Fruit fly (Drosophila melanogaster) whole organism, embryonic: ENCODE measurements around the gene CG7907.

Experiments
- CG11247 ChIP-seq: fragments of 200-800 bp; sonication (Bioruptor generic); IDR thresholded peaks from 2 replicates; pipeline ENCODE4 v1.3.6; 2022; ENCODE audit warnings: missing biosample characterization, missing genetic modification characterization
- CG11560 ChIP-seq: fragments of 200-800 bp; sonication (Bioruptor generic); IDR thresholded peaks from 3 replicates; pipeline ENCODE4 v1.3.6; 2022; ENCODE audit warnings: missing biosample characterization, missing genetic modification characterization
- CG12104 ChIP-seq: fragments of 200-800 bp; sonication (Bioruptor generic); optimal IDR thresholded peaks from 3 replicates; lab custom pipeline; 2016; ENCODE audit warnings: missing biosample characterization, missing genetic modification characterization
- CG12299 ChIP-seq: fragments of 200-800 bp; sonication (Bioruptor generic); optimal IDR thresholded peaks from 2 replicates; lab custom pipeline; 2018; ENCODE audit warnings: missing biosample characterization, mild to moderate bottlenecking, missing genetic modification characterization
- CG12942 ChIP-seq: fragments of 200-800 bp; sonication (Bioruptor generic); optimal IDR thresholded peaks from 3 replicates; lab custom pipeline; 2016; ENCODE audit warnings: missing biosample characterization, missing genetic modification characterization
- CG16815 ChIP-seq: fragments of 200-800 bp; sonication (Bioruptor generic); optimal IDR thresholded peaks from 3 replicates; lab custom pipeline; 2017; ENCODE audit warnings: missing biosample characterization, mild to moderate bottlenecking, missing genetic modification characterization
- CG18011 ChIP-seq: fragments of 200-800 bp; sonication (Bioruptor generic); optimal IDR thresholded peaks from 2 replicates; lab custom pipeline; 2017; ENCODE audit warnings: missing biosample characterization, missing genetic modification characterization, mild to moderate bottlenecking, moderate library complexity, missing genotype
- CG2199 ChIP-seq: fragments of 200-800 bp; sonication (Bioruptor generic); IDR thresholded peaks from 3 replicates; pipeline ENCODE4 v1.3.6; 2022; ENCODE audit warnings: missing biosample characterization, missing genetic modification characterization
- CG2712 ChIP-seq: fragments of 200-800 bp; optimal IDR thresholded peaks from 3 replicates; lab custom pipeline; 2019; ENCODE audit warnings: missing biosample characterization, mild to moderate bottlenecking, missing genetic modification characterization, moderate library complexity
- CG2875 ChIP-seq: fragments of 200-800 bp; sonication (Bioruptor generic); optimal IDR thresholded peaks from 2 replicates; lab custom pipeline; 2017; ENCODE audit warnings: missing biosample characterization, mild to moderate bottlenecking, missing genetic modification characterization, missing genetic modification reagents
- CG4707 ChIP-seq: fragments of 200-800 bp; sonication (Bioruptor generic); optimal IDR thresholded peaks from 2 replicates; lab custom pipeline; 2018; ENCODE audit warnings: missing biosample characterization, mild to moderate bottlenecking, missing genetic modification characterization, moderate library complexity
- CG6175 ChIP-seq: fragments of 200-800 bp; sonication (Bioruptor generic); IDR thresholded peaks from 3 replicates; pipeline ENCODE4 v1.3.6; 2022; ENCODE audit warnings: missing biosample characterization, missing genetic modification characterization
- CG6272 ChIP-seq: fragments of 200-800 bp; sonication (Bioruptor generic); IDR thresholded peaks from 2 replicates; pipeline ENCODE4 v1.3.6; 2022; ENCODE audit warnings: missing biosample characterization, missing genetic modification characterization
- CG6791 ChIP-seq: fragments of 200-800 bp; sonication (Bioruptor generic); IDR thresholded peaks from 3 replicates; pipeline ENCODE4 v1.3.6; 2022; ENCODE audit warnings: missing biosample characterization, missing genetic modification characterization; ENCODE audit not compliant: partially characterized antibody
- CG7271 ChIP-seq: fragments of 200-800 bp; sonication (Bioruptor generic); optimal IDR thresholded peaks from 2 replicates; lab custom pipeline; 2018; ENCODE audit warnings: missing biosample characterization, mild to moderate bottlenecking, missing genetic modification characterization, moderate library complexity
- CG9609 ChIP-seq: fragments of 200-800 bp; sonication (Bioruptor generic); optimal IDR thresholded peaks from 3 replicates; lab custom pipeline; 2016; ENCODE audit warnings: missing biosample characterization, missing genetic modification characterization
- CG9797 ChIP-seq: fragments of 200-800 bp; sonication (Bioruptor generic); optimal IDR thresholded peaks from 3 replicates; lab custom pipeline; 2018; ENCODE audit warnings: missing biosample characterization, mild to moderate bottlenecking, missing genetic modification characterization
- CTCF ChIP-seq: fragments of 200-800 bp; sonication (Bioruptor generic); optimal IDR thresholded peaks from 2 replicates; lab custom pipeline; 2017; ENCODE audit warnings: missing biosample characterization, mild to moderate bottlenecking, missing genetic modification characterization, moderate library complexity
- Chrac-16 ChIP-seq: fragments of 200-800 bp; sonication (Bioruptor generic); optimal IDR thresholded peaks from 3 replicates; lab custom pipeline; 2016; ENCODE audit warnings: missing biosample characterization, missing genetic modification characterization
- CoRest ChIP-seq: fragments of 200-800 bp; sonication (Bioruptor generic); optimal IDR thresholded peaks from 3 replicates; lab custom pipeline; 2018; ENCODE audit warnings: missing biosample characterization, mild to moderate bottlenecking, missing genetic modification characterization, moderate library complexity
- Dip2 ChIP-seq: fragments of 200-800 bp; sonication (Bioruptor generic); IDR thresholded peaks from 2 replicates; pipeline ENCODE4 v1.3.6; 2022; ENCODE audit warnings: missing biosample characterization, missing genetic modification characterization
- Doc3 ChIP-seq: fragments of 200-800 bp; sonication (Bioruptor generic); IDR thresholded peaks from 3 replicates; pipeline ENCODE4 v1.3.6; 2022; ENCODE audit warnings: missing biosample characterization, missing genetic modification characterization; ENCODE audit not compliant: partially characterized antibody
- ERR ChIP-seq: fragments of 200-800 bp; sonication (Bioruptor generic); optimal IDR thresholded peaks from 2 replicates; lab custom pipeline; 2016; ENCODE audit warnings: missing biosample characterization, missing genetic modification characterization
- HmgD ChIP-seq: fragments of 200-800 bp; sonication (Bioruptor generic); optimal IDR thresholded peaks from 3 replicates; lab custom pipeline; 2016; ENCODE audit warnings: missing biosample characterization, missing genetic modification characterization
- Hr78 ChIP-seq, 2 experiments: fragments of 200-800 bp in 1 of 2; fragments of >200 bp in 1 of 2; sonication (Bioruptor generic) in 1 of 2; optimal IDR thresholded peaks; 2 replicates each; lab custom pipeline; 2017 to 2019; ENCODE audit warnings: missing biosample characterization in 2 of 2, missing genetic modification characterization in 2 of 2, mild to moderate bottlenecking in 1 of 2, moderate library complexity in 1 of 2
- Hsf ChIP-seq: fragments of 200-800 bp; sonication (Bioruptor generic); optimal IDR thresholded peaks from 3 replicates; lab custom pipeline; 2016; ENCODE audit warnings: missing biosample characterization, missing genetic modification characterization
- Jarid2 ChIP-seq: fragments of 200-800 bp; sonication (Bioruptor generic); optimal IDR thresholded peaks from 3 replicates; lab custom pipeline; 2017; ENCODE audit warnings: mild to moderate bottlenecking, missing biosample characterization, missing genetic modification reagents, missing genetic modification characterization
- Neu2 ChIP-seq: fragments of 200-800 bp; sonication (Bioruptor generic); optimal IDR thresholded peaks from 3 replicates; lab custom pipeline; 2016; ENCODE audit warnings: missing biosample characterization, missing genetic modification characterization, borderline replicate concordance
- Opbp ChIP-seq: fragments of 200-800 bp; sonication (Bioruptor generic); IDR thresholded peaks from 3 replicates; pipeline ENCODE4 v1.3.6; 2022; ENCODE audit warnings: missing biosample characterization, missing genetic modification characterization; ENCODE audit not compliant: partially characterized antibody
- Ptx1 ChIP-seq: fragments of 200-800 bp; sonication (Bioruptor generic); IDR thresholded peaks from 2 replicates; pipeline ENCODE4 v1.3.6; 2022; ENCODE audit warnings: missing biosample characterization, missing genetic modification characterization
- abd-A ChIP-seq: fragments of 200-800 bp; sonication (Bioruptor generic); optimal IDR thresholded peaks from 3 replicates; lab custom pipeline; 2019; ENCODE audit warnings: missing biosample characterization, mild to moderate bottlenecking, missing genetic modification characterization, moderate library complexity
- ase ChIP-seq: fragments of 200-800 bp; sonication (Bioruptor generic); IDR thresholded peaks from 3 replicates; pipeline ENCODE4 v1.3.6; 2022; ENCODE audit warnings: missing biosample characterization, missing genetic modification characterization
- caup ChIP-seq: fragments of 200-800 bp; sonication (Bioruptor generic); optimal IDR thresholded peaks from 3 replicates; lab custom pipeline; 2017; ENCODE audit warnings: missing biosample characterization, mild to moderate bottlenecking, missing genetic modification characterization, moderate library complexity; ENCODE audit not compliant: severe bottlenecking
- chif ChIP-seq, 2 experiments: fragments of 200-800 bp; sonication (Bioruptor generic); optimal IDR thresholded peaks; 3 replicates each; lab custom pipeline; 2016; ENCODE audit warnings: missing biosample characterization in 2 of 2, missing genetic modification characterization in 2 of 2
- crc ChIP-seq: fragments of 200-800 bp; sonication (Bioruptor generic); optimal IDR thresholded peaks from 2 replicates; lab custom pipeline; 2016; ENCODE audit warnings: missing biosample characterization, missing genetic modification characterization
- gce ChIP-seq: fragments of 200-800 bp; sonication (Bioruptor generic); IDR thresholded peaks from 3 replicates; pipeline ENCODE4 v1.3.6; 2022; ENCODE audit warnings: missing biosample characterization, missing genetic modification characterization
- grau ChIP-seq: fragments of 200-800 bp; optimal IDR thresholded peaks from 3 replicates; lab custom pipeline; 2019; ENCODE audit warnings: missing biosample characterization, mild to moderate bottlenecking, missing genetic modification characterization, moderate library complexity
- gro ChIP-seq: fragments of 200-800 bp; sonication (Bioruptor generic); optimal IDR thresholded peaks from 2 replicates; lab custom pipeline; 2016; ENCODE audit warnings: missing biosample characterization, missing genetic modification characterization
- maf-S ChIP-seq: fragments of 200-800 bp; sonication (Bioruptor generic); optimal IDR thresholded peaks from 2 replicates; lab custom pipeline; 2016; ENCODE audit warnings: missing biosample characterization, missing genetic modification characterization
- nom ChIP-seq: fragments of 200-800 bp; sonication (Bioruptor generic); optimal IDR thresholded peaks from 2 replicates; lab custom pipeline; 2017; ENCODE audit warnings: missing biosample characterization, missing genetic modification characterization, mild to moderate bottlenecking, moderate library complexity, missing genetic modification reagents
- phol ChIP-seq: fragments of 200-800 bp; sonication (Bioruptor generic); optimal IDR thresholded peaks from 3 replicates; lab custom pipeline; 2018; ENCODE audit warnings: missing biosample characterization, mild to moderate bottlenecking, missing genetic modification characterization, moderate library complexity
- pita ChIP-seq: fragments of 200-800 bp; sonication (Bioruptor generic); optimal IDR thresholded peaks from 2 replicates; lab custom pipeline; 2017; ENCODE audit warnings: missing biosample characterization, mild to moderate bottlenecking, missing genetic modification characterization
- prd ChIP-seq, 3 experiments: fragments of >200 bp in 2 of 3; fragments of 200-800 bp in 1 of 3; sonication (Bioruptor generic) in 1 of 3; optimal IDR thresholded peaks in 2 of 3; IDR thresholded peaks in 1 of 3; 2 replicates in 2 of 3; 3 replicates in 1 of 3; pipeline versions ENCODE4 v1.3.6 to Lab custom; 2017 to 2022; ENCODE audit warnings: missing biosample characterization in 1 of 3, missing genetic modification characterization in 1 of 3
- ranshi ChIP-seq: fragments of 200-800 bp; sonication (Bioruptor generic); IDR thresholded peaks from 2 replicates; pipeline ENCODE4 v1.3.6; 2022; ENCODE audit warnings: missing biosample characterization, missing genetic modification characterization
- salm ChIP-seq: fragments of 200-800 bp; sonication (Bioruptor generic); optimal IDR thresholded peaks from 2 replicates; lab custom pipeline; 2018; ENCODE audit warnings: missing biosample characterization, mild to moderate bottlenecking, missing genetic modification characterization
- sens ChIP-seq: fragments of 200-800 bp; sonication (Bioruptor generic); peaks from one replicate; lab custom pipeline; 2016; ENCODE audit warnings: missing biosample characterization, missing genetic modification characterization
- sisA ChIP-seq: fragments of 200-800 bp; sonication (Bioruptor generic); IDR thresholded peaks from 2 replicates; pipeline ENCODE4 v1.3.6; 2022; ENCODE audit warnings: missing biosample characterization, missing genetic modification characterization
- slp2 ChIP-seq: fragments of 200-800 bp; sonication (Bioruptor generic); optimal IDR thresholded peaks from 2 replicates; lab custom pipeline; 2016; ENCODE audit warnings: missing biosample characterization, missing genetic modification characterization
- tap ChIP-seq: fragments of 200-800 bp; optimal IDR thresholded peaks from 3 replicates; lab custom pipeline; 2019; ENCODE audit warnings: missing biosample characterization, mild to moderate bottlenecking, missing genetic modification characterization, moderate library complexity
- vvl ChIP-seq: fragments of 200-800 bp; sonication (Bioruptor generic); IDR thresholded peaks from 2 replicates; pipeline ENCODE4 v1.3.6; 2022; ENCODE audit warnings: missing biosample characterization, missing genetic modification characterization
- yki ChIP-seq: fragments of >200 bp; optimal IDR thresholded peaks from 3 replicates; lab custom pipeline; 2018

CG7907 gene

dm6 chr3R:21408372-21408771 lies 4.8 kb downstream of the CG7907 start (continued):
- TF ChIP-seq ranshi (GFP tag; lab: Robert Waterston, UW) (peak; percentile 12; the same call in 1 of the 2 replicates), CG7271 (no peak), CG6791 (GFP tag; lab: Robert Waterston, UW) (peak; percentile 84), CoRest (peak; percentile 25), chif (GFP tag; optimal IDR thresholded peaks at IDR 0.05; lab: Kevin White, UChicago) (peak in 1 of 2 experiments; percentile 55), Dip2 (GFP tag; lab: Robert Waterston, UW) (peak; percentile 100), CG9797 (GFP tag; lab: Kevin White, UChicago) (no peak), ERR (GFP tag; lab: Kevin White, UChicago) (no peak), phol (peak; percentile 36), Neu2 (peak; percentile 26), vvl (GFP tag; lab: Robert Waterston, UW) (peak; percentile 75), Opbp (peak; percentile 64; the same call in 1 of the 3 replicates), gro (GFP tag; lab: Kevin White, UChicago) (peak; percentile 26), yki (lab: Kevin White, UChicago) (peak; percentile 67), Hsf (GFP tag; lab: Kevin White, UChicago) (peak; percentile 9), CTCF (GFP tag; lab: Kevin White, UChicago) (peak; percentile 95), maf-S (GFP tag; lab: Kevin White, UChicago) (peak; percentile 3), CG18011 (GFP tag; lab: Kevin White, UChicago) (no peak), slp2 (GFP tag; lab: Kevin White, UChicago) (no peak), CG2712 (peak; percentile 55), prd (optimal IDR thresholded peaks at IDR 0.05; lab: Kevin White, UChicago) (no peak), prd (GFP tag; IDR thresholded peaks at IDR 0.05; lab: Robert Waterston, UW) (peak; percentile 37; the same call in 1 of the 3 replicates), CG6272 (GFP tag; lab: Robert Waterston, UW) (peak; percentile 36; the same call in 1 of the 2 replicates), pita (GFP tag; lab: Kevin White, UChicago) (peak; percentile 38), gce (GFP tag; lab: Robert Waterston, UW) (no peak), CG2199 (peak; percentile 99), grau (tag; lab: Kevin White, UChicago) (peak; percentile 7), nom (GFP tag; lab: Kevin White, UChicago) (no peak), CG2875 (GFP tag; lab: Kevin White, UChicago) (no peak), crc (GFP tag; lab: Kevin White, UChicago) (no peak), CG12942 (no peak), CG12299 (tag; lab: Kevin White, UChicago) (no peak), abd-A (tag; lab: Kevin White, UChicago) (no peak), CG16815 (no peak), Jarid2 (GFP tag; lab: Kevin White, UChicago) (peak; percentile 59), ase (GFP tag; lab: Robert Waterston, UW) (0 out of 3 replicates have a peak, but pooled peaks have one; percentile 40), tap (no peak), CG4707 (no peak), CG12104 (GFP tag; lab: Kevin White, UChicago) (no peak), Doc3 (GFP tag; lab: Robert Waterston, UW) (no peak), CG11247 (peak; percentile 37; the same call in 1 of the 2 replicates), Ptx1 (GFP tag; lab: Robert Waterston, UW) (peak; percentile 49; the same call in 1 of the 2 replicates), sens (GFP tag; lab: Kevin White, UChicago) (no peak), sisA (GFP tag; lab: Robert Waterston, UW) (peak; percentile 62), CG11560 (tag; lab: Robert Waterston, UW) (peak; percentile 84), HmgD (peak; percentile 92), Hr78 (GFP tag; optimal IDR thresholded peaks at IDR 0.05; lab: Kevin White, UChicago) (peak in 1 of 2 experiments; percentile 43), CG6175 (0 out of 3 replicates have a peak, but pooled peaks have one; percentile 26), caup (GFP tag; lab: Kevin White, UChicago) (no peak), salm (tag; lab: Kevin White, UChicago) (no peak), Chrac-16 (peak; percentile 7), CG9609 (GFP tag; lab: Kevin White, UChicago) (no peak)
